Fruit fly (Drosophila melanogaster) whole organism, embryonic: Measurements from ENCODE around the gene da.

Source experiments
- Abd-B ChIP-seq: fragments of 200-800 bp; sonication (Bioruptor generic); optimal IDR thresholded peaks from 2 replicates; lab custom pipeline; 2018; ENCODE audit warnings: missing biosample characterization, mild to moderate bottlenecking, missing genetic modification characterization, moderate library complexity
- Antp ChIP-seq: fragments of 200-800 bp; sonication (Bioruptor generic); optimal IDR thresholded peaks from 3 replicates; lab custom pipeline; 2016; ENCODE audit warnings: missing biosample characterization, missing genetic modification characterization
- BEAF-32 ChIP-seq: fragments of 200-800 bp; sonication (Bioruptor generic); optimal IDR thresholded peaks from 3 replicates; lab custom pipeline; 2017; ENCODE audit warnings: missing biosample characterization, missing genetic modification characterization, mild to moderate bottlenecking, moderate library complexity, missing genetic modification reagents
- Bteb2 ChIP-seq: fragments of 200-800 bp; sonication (Bioruptor generic); optimal IDR thresholded peaks from 2 replicates; lab custom pipeline; 2016; ENCODE audit warnings: missing biosample characterization, missing genetic modification characterization
- CG11695 ChIP-seq: fragments of 200-800 bp; sonication (Bioruptor generic); IDR thresholded peaks from 3 replicates; pipeline ENCODE4 v1.3.6; 2022; ENCODE audit warnings: missing biosample characterization, missing genetic modification characterization
- CG12155 ChIP-seq: fragments of 200-800 bp; sonication (Bioruptor generic); optimal IDR thresholded peaks from 3 replicates; lab custom pipeline; 2016; ENCODE audit warnings: missing biosample characterization, missing genetic modification characterization
- CG14860 ChIP-seq: fragments of 200-800 bp; sonication (Bioruptor generic); IDR thresholded peaks from 3 replicates; pipeline ENCODE4 v1.3.6; 2022; ENCODE audit warnings: missing biosample characterization, missing genetic modification characterization; ENCODE audit not compliant: partially characterized antibody
- CG14965 ChIP-seq: fragments of 200-800 bp; sonication (Bioruptor generic); optimal IDR thresholded peaks from 2 replicates; lab custom pipeline; 2016; ENCODE audit warnings: missing biosample characterization, missing genetic modification characterization, borderline replicate concordance
- CG16815 ChIP-seq: fragments of 200-800 bp; sonication (Bioruptor generic); optimal IDR thresholded peaks from 3 replicates; lab custom pipeline; 2017; ENCODE audit warnings: missing biosample characterization, mild to moderate bottlenecking, missing genetic modification characterization
- CG17385 ChIP-seq: fragments of 200-800 bp; sonication (Bioruptor generic); optimal IDR thresholded peaks from 3 replicates; lab custom pipeline; 2018; ENCODE audit warnings: missing biosample characterization, mild to moderate bottlenecking, missing genetic modification characterization
- CG17802 ChIP-seq: fragments of 200-800 bp; sonication (Bioruptor generic); optimal IDR thresholded peaks from 2 replicates; lab custom pipeline; 2018; ENCODE audit warnings: missing biosample characterization, mild to moderate bottlenecking, missing genetic modification characterization, moderate library complexity
- CG18011 ChIP-seq: fragments of 200-800 bp; sonication (Bioruptor generic); optimal IDR thresholded peaks from 2 replicates; lab custom pipeline; 2017; ENCODE audit warnings: missing biosample characterization, missing genetic modification characterization, mild to moderate bottlenecking, moderate library complexity, missing genotype
- CG18599 ChIP-seq: fragments of 200-800 bp; sonication (Bioruptor generic); optimal IDR thresholded peaks from 3 replicates; lab custom pipeline; 2017; ENCODE audit warnings: missing biosample characterization, missing genetic modification characterization, mild to moderate bottlenecking, moderate library complexity, missing genetic modification reagents
- CG32767 ChIP-seq: fragments of 200-800 bp; sonication (Bioruptor generic); IDR thresholded peaks from 2 replicates; pipeline ENCODE4 v1.3.6; 2022; ENCODE audit warnings: missing biosample characterization, missing genetic modification characterization
- CG33557 ChIP-seq: fragments of 200-800 bp; sonication (Bioruptor generic); optimal IDR thresholded peaks from 2 replicates; lab custom pipeline; 2019; ENCODE audit warnings: missing biosample characterization, mild to moderate bottlenecking, missing genetic modification characterization, moderate library complexity
- CG3847 ChIP-seq: fragments of 200-800 bp; sonication (Bioruptor generic); IDR thresholded peaks from 2 replicates; pipeline ENCODE4 v1.3.6; 2022; ENCODE audit warnings: missing biosample characterization, missing genetic modification characterization
- CG3995 ChIP-seq: fragments of 200-800 bp; sonication (Bioruptor generic); optimal IDR thresholded peaks from 3 replicates; lab custom pipeline; 2016; ENCODE audit warnings: missing biosample characterization, missing genetic modification characterization
- CG4328 ChIP-seq: fragments of 200-800 bp; sonication (Bioruptor generic); optimal IDR thresholded peaks from 3 replicates; lab custom pipeline; 2017; ENCODE audit warnings: missing biosample characterization, missing genetic modification reagents, missing genetic modification characterization
- CG6683 ChIP-seq: fragments of 200-800 bp; sonication (Bioruptor generic); optimal IDR thresholded peaks from 2 replicates; lab custom pipeline; 2017; ENCODE audit warnings: missing biosample characterization, mild to moderate bottlenecking, missing genetic modification characterization, missing genetic modification reagents
- CG6689 ChIP-seq: fragments of 200-800 bp; sonication (Bioruptor generic); IDR thresholded peaks from 2 replicates; pipeline ENCODE4 v1.3.6; 2022; ENCODE audit warnings: missing biosample characterization, missing genetic modification characterization
- CG8924 ChIP-seq: fragments of 200-800 bp; optimal IDR thresholded peaks from 3 replicates; lab custom pipeline; 2019; ENCODE audit warnings: missing biosample characterization, mild to moderate bottlenecking, missing genetic modification characterization, moderate library complexity
- Doc2 ChIP-seq: fragments of 200-800 bp; sonication (Bioruptor generic); IDR thresholded peaks from 2 replicates; pipeline ENCODE4 v1.3.6; 2022; ENCODE audit warnings: missing biosample characterization, missing genetic modification characterization
- Drgx ChIP-seq: fragments of 200-800 bp; sonication (Bioruptor generic); IDR thresholded peaks from 2 replicates; pipeline ENCODE4 v1.3.6; 2022; ENCODE audit warnings: missing biosample characterization, missing genetic modification characterization
- E2f1 ChIP-seq: fragments of 200-800 bp; sonication (Bioruptor generic); IDR thresholded peaks from 2 replicates; pipeline ENCODE4 v1.3.6; 2022; ENCODE audit warnings: missing biosample characterization, missing genetic modification characterization
- Hr51 ChIP-seq, 2 experiments: fragments of 200-800 bp; sonication (Bioruptor generic); optimal IDR thresholded peaks; 2 replicates in 1 of 2; 3 replicates in 1 of 2; lab custom pipeline; 2016 to 2018; ENCODE audit warnings: missing biosample characterization in 2 of 2, missing genetic modification characterization in 2 of 2, mild to moderate bottlenecking in 1 of 2, moderate library complexity in 1 of 2
- Mad ChIP-seq: fragments of 200-800 bp; sonication (Bioruptor generic); optimal IDR thresholded peaks from 2 replicates; lab custom pipeline; 2016; ENCODE audit warnings: missing biosample characterization, missing genetic modification characterization
- NC2α ChIP-seq: fragments of 200-800 bp; sonication (Bioruptor generic); optimal IDR thresholded peaks from 2 replicates; lab custom pipeline; 2016; ENCODE audit warnings: missing biosample characterization, missing genetic modification characterization
- NK7.1 ChIP-seq: fragments of 200-800 bp; sonication (Bioruptor generic); optimal IDR thresholded peaks from 3 replicates; lab custom pipeline; 2016; ENCODE audit warnings: missing biosample characterization, missing genetic modification characterization
- NfI ChIP-seq: fragments of 200-800 bp; sonication (Bioruptor generic); optimal IDR thresholded peaks from 3 replicates; lab custom pipeline; 2018; ENCODE audit warnings: missing biosample characterization, mild to moderate bottlenecking, missing genetic modification characterization, moderate library complexity
- Opbp ChIP-seq: fragments of 200-800 bp; sonication (Bioruptor generic); IDR thresholded peaks from 3 replicates; pipeline ENCODE4 v1.3.6; 2022; ENCODE audit warnings: missing biosample characterization, missing genetic modification characterization; ENCODE audit not compliant: partially characterized antibody
- Optix ChIP-seq: fragments of 200-800 bp; sonication (Bioruptor generic); IDR thresholded peaks from 3 replicates; pipeline ENCODE4 v1.3.6; 2022; ENCODE audit warnings: missing biosample characterization, missing genetic modification characterization
- Rfx ChIP-seq: fragments of 200-800 bp; sonication (Bioruptor generic); IDR thresholded peaks from 2 replicates; pipeline ENCODE4 v1.3.6; 2022; ENCODE audit warnings: missing biosample characterization, missing genetic modification characterization
- ab ChIP-seq: fragments of 200-800 bp; sonication (Bioruptor generic); optimal IDR thresholded peaks from 2 replicates; lab custom pipeline; 2016; ENCODE audit warnings: missing biosample characterization, missing genetic modification characterization
- ato ChIP-seq: fragments of 200-800 bp; sonication (Bioruptor generic); IDR thresholded peaks from 2 replicates; pipeline ENCODE4 v1.3.6; 2022; ENCODE audit warnings: missing biosample characterization, missing genetic modification characterization; ENCODE audit not compliant: partially characterized antibody
- chn ChIP-seq: fragments of 200-800 bp; sonication (Bioruptor generic); optimal IDR thresholded peaks from 2 replicates; lab custom pipeline; 2016; ENCODE audit warnings: missing biosample characterization, missing genetic modification characterization
- ci ChIP-seq: fragments of 200-800 bp; sonication (Bioruptor generic); IDR thresholded peaks from 3 replicates; pipeline ENCODE4 v1.3.6; 2022; ENCODE audit warnings: missing biosample characterization, missing genetic modification characterization
- croc ChIP-seq: fragments of 200-800 bp; sonication (Bioruptor generic); conservative IDR thresholded peaks from 3 replicates; pipeline ENCODE4 v1.3.6; 2022; ENCODE audit warnings: missing biosample characterization, missing genetic modification characterization
- dimm ChIP-seq: fragments of 200-800 bp; sonication (Bioruptor generic); IDR thresholded peaks from 2 replicates; pipeline ENCODE4 v1.3.6; 2022; ENCODE audit warnings: missing biosample characterization, missing genetic modification characterization
- ewg ChIP-seq: fragments of 200-800 bp; sonication (Bioruptor generic); optimal IDR thresholded peaks from 3 replicates; lab custom pipeline; 2017; ENCODE audit warnings: mild to moderate bottlenecking, missing biosample characterization, missing genetic modification reagents, missing genetic modification characterization
- gce ChIP-seq: fragments of 200-800 bp; sonication (Bioruptor generic); IDR thresholded peaks from 3 replicates; pipeline ENCODE4 v1.3.6; 2022; ENCODE audit warnings: missing biosample characterization, missing genetic modification characterization
- gro ChIP-seq: fragments of 200-800 bp; sonication (Bioruptor generic); optimal IDR thresholded peaks from 2 replicates; lab custom pipeline; 2016; ENCODE audit warnings: missing biosample characterization, missing genetic modification characterization
- inv ChIP-seq: fragments of 200-800 bp; sonication (Bioruptor generic); IDR thresholded peaks from 2 replicates; pipeline ENCODE4 v1.3.6; 2022; ENCODE audit warnings: missing biosample characterization, missing genetic modification characterization; ENCODE audit not compliant: partially characterized antibody
- ken ChIP-seq: fragments of 200-800 bp; sonication (Bioruptor generic); IDR thresholded peaks from 3 replicates; pipeline ENCODE4 v1.3.6; 2022; ENCODE audit warnings: missing biosample characterization, missing genetic modification characterization
- kni ChIP-seq: fragments of 200-800 bp; sonication (Bioruptor generic); optimal IDR thresholded peaks from 3 replicates; lab custom pipeline; 2017; ENCODE audit warnings: mild to moderate bottlenecking, missing biosample characterization, missing genetic modification reagents, missing genetic modification characterization
- odd ChIP-seq: fragments of 200-800 bp; sonication (Bioruptor generic); optimal IDR thresholded peaks from 2 replicates; lab custom pipeline; 2017; ENCODE audit warnings: missing biosample characterization, mild to moderate bottlenecking, missing genetic modification characterization
- onecut ChIP-seq: fragments of 200-800 bp; sonication (Bioruptor generic); IDR thresholded peaks from 2 replicates; pipeline ENCODE4 v1.3.6; 2022; ENCODE audit warnings: missing biosample characterization, missing genetic modification characterization
- pho ChIP-seq: fragments of 200-800 bp; sonication (Bioruptor generic); optimal IDR thresholded peaks from 2 replicates; lab custom pipeline; 2016; ENCODE audit warnings: missing biosample characterization, missing genetic modification characterization
- ranshi ChIP-seq: fragments of 200-800 bp; sonication (Bioruptor generic); IDR thresholded peaks from 2 replicates; pipeline ENCODE4 v1.3.6; 2022; ENCODE audit warnings: missing biosample characterization, missing genetic modification characterization
- slbo ChIP-seq: fragments of 200-800 bp; sonication (Bioruptor generic); IDR thresholded peaks from 2 replicates; pipeline ENCODE4 v1.3.6; 2022; ENCODE audit warnings: missing biosample characterization, missing genetic modification characterization
- sqz ChIP-seq: fragments of 200-800 bp; sonication (Bioruptor generic); optimal IDR thresholded peaks from 3 replicates; lab custom pipeline; 2018; ENCODE audit warnings: missing biosample characterization, mild to moderate bottlenecking, missing genetic modification characterization
- tio ChIP-seq: fragments of 200-800 bp; sonication (Bioruptor generic); optimal IDR thresholded peaks from 2 replicates; lab custom pipeline; 2017; ENCODE audit warnings: missing biosample characterization, missing genetic modification characterization, inconsistent platforms

Gene da

DNA sequence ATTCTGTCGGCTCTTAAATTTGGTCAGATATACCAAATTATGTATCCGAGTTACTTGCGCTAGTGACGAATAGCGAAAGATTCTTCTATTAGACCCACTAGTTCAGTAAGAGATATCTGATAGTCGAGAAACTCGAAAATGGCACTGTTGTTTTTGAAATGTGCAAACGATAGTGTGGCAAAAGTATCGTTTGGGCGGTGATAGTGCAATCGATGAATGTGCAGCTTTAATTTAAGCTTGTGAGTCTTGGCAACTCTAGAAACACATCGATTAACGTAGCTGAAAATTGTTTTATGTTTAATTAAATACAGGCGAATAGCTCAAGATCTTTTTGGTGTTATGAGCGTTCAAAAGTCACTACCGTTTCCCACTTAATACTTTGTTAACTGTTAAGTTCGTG is 49.4 kb downstream of the da start, which contains the start of gene STUB1 (continued):
- TF ChIP-seq Rfx: peak; percentile 61
- TF ChIP-seq Hr51 (GFP tag; optimal IDR thresholded peaks at IDR 0.05; lab: Kevin White, UChicago): no peak
- no peak for TF ChIP-seq CG8924 (tag; lab: Kevin White, UChicago)
- no peak for TF ChIP-seq Abd-B (GFP tag; lab: Kevin White, UChicago)
- TF ChIP-seq Opbp (GFP tag; lab: Robert Waterston, UW): peak; percentile 97
- TF ChIP-seq dimm: no peak
- TF ChIP-seq ranshi (GFP tag; lab: Robert Waterston, UW): no peak
- no peak for TF ChIP-seq pho (GFP tag; lab: Kevin White, UChicago)
- no peak for TF ChIP-seq CG6683 (GFP tag; lab: Kevin White, UChicago)
- TF ChIP-seq Optix: no peak
- no peak for TF ChIP-seq Drgx (GFP tag; lab: Robert Waterston, UW)
- peak; percentile 93 for TF ChIP-seq ato (GFP tag; lab: Robert Waterston, UW)
- TF ChIP-seq CG6689 (GFP tag; lab: Robert Waterston, UW): no peak
- TF ChIP-seq CG11695 (GFP tag; lab: Robert Waterston, UW): no peak
- no peak for TF ChIP-seq NfI (GFP tag; lab: Kevin White, UChicago)
- peak; percentile 30 for TF ChIP-seq gro (GFP tag; lab: Kevin White, UChicago)
- peak; percentile 99 for TF ChIP-seq CG14860 (GFP tag; lab: Robert Waterston, UW)
- no peak for TF ChIP-seq odd (GFP tag; lab: Kevin White, UChicago)
- TF ChIP-seq CG17385 (GFP tag; lab: Kevin White, UChicago): no peak
- TF ChIP-seq inv (GFP tag; lab: Robert Waterston, UW): peak; percentile 99
- TF ChIP-seq CG17802 (tag; lab: Kevin White, UChicago): no peak
- TF ChIP-seq Mad: no peak
- peak; percentile 2 for TF ChIP-seq Bteb2 (GFP tag; lab: Kevin White, UChicago)
- peak; percentile 94 for TF ChIP-seq BEAF-32
- TF ChIP-seq slbo (GFP tag; lab: Robert Waterston, UW): no peak; the same call in 1 of the 2 replicates
- no peak for TF ChIP-seq E2f1 (GFP tag; lab: Robert Waterston, UW)
- no peak for TF ChIP-seq kni (GFP tag; lab: Kevin White, UChicago)
- no peak for TF ChIP-seq gce (GFP tag; lab: Robert Waterston, UW)
- TF ChIP-seq NK7.1 (GFP tag; lab: Kevin White, UChicago): no peak
- TF ChIP-seq ken (GFP tag; lab: Robert Waterston, UW): no peak
- peak; percentile 15 for TF ChIP-seq chn (GFP tag; lab: Kevin White, UChicago)
- TF ChIP-seq NC2α (GFP tag; lab: Kevin White, UChicago): no peak
- no peak for TF ChIP-seq CG12155 (GFP tag; lab: Kevin White, UChicago)
- peak; percentile 59 for TF ChIP-seq CG3995
- no peak for TF ChIP-seq ab (GFP tag; lab: Kevin White, UChicago)
- TF ChIP-seq CG18599 (GFP tag; lab: Kevin White, UChicago): no peak
- no peak for TF ChIP-seq CG32767 (GFP tag; lab: Robert Waterston, UW)
- no peak for TF ChIP-seq Doc2 (GFP tag; lab: Robert Waterston, UW)
- peak; percentile 57 for TF ChIP-seq CG3847
- TF ChIP-seq ci: no peak; the same call in 2 of the 3 replicates
- no peak for TF ChIP-seq CG18011 (GFP tag; lab: Kevin White, UChicago)
- no peak for TF ChIP-seq CG16815 (GFP tag; lab: Kevin White, UChicago)
- no peak for TF ChIP-seq croc (GFP tag; lab: Robert Waterston, UW)
- TF ChIP-seq sqz (GFP tag; lab: Kevin White, UChicago): no peak
- peak; percentile 55 for TF ChIP-seq Antp
- TF ChIP-seq CG14965 (GFP tag; lab: Kevin White, UChicago): no peak
- no peak for TF ChIP-seq CG4328 (GFP tag; lab: Kevin White, UChicago)
- TF ChIP-seq onecut (GFP tag; lab: Robert Waterston, UW): peak; percentile 51
- TF ChIP-seq CG33557 (GFP tag; lab: Kevin White, UChicago): no peak
- TF ChIP-seq tio (GFP tag; lab: Kevin White, UChicago): no peak
- peak; percentile 2 for TF ChIP-seq ewg (GFP tag; lab: Kevin White, UChicago)
